Fruit fly (Drosophila melanogaster): ENCODE results near the gene CG12974.

Gene CG12974

DNA sequence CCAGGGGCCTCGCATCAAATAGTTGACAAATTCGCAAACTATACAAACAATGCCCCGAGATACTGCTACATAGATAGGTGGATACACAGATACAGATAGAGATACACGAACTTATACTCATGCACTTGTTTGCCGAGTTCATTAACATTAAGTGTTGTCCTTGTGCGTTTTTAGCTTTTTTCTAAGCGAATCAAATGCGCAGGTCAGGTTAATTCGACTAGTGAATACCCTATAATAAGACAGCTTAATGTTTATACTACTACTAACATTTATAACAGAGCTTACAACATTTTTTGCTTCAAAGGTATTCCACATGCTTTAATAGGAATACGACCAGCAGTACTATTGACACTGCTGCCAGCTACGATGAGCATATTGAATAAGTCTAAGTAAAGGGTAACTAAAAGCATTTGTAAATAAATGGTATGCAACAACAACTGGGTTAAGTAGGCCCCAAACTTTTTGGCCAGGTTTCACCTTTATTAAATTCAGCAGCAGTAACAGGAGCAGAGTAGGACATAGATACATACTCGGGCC is 44.2 kb downstream of the CG12974 start (continued):
- no peak for TF ChIP-seq CG6854 (GFP tag; optimal IDR thresholded peaks at IDR 0.05)
- no peak for TF ChIP-seq CG10669 (GFP tag; optimal IDR thresholded peaks at IDR 0.05)
- TF ChIP-seq svp (GFP tag) = peak; percentile 66
- no peak for TF ChIP-seq Gug (GFP tag; IDR thresholded peaks at IDR 0.05)
- no peak for TF ChIP-seq lz (GFP tag; optimal IDR thresholded peaks at IDR 0.05)
- TF ChIP-seq spab (GFP tag; optimal IDR thresholded peaks at IDR 0.05) = no peak
- TF ChIP-seq CG3919 (GFP tag; optimal IDR thresholded peaks at IDR 0.05) = no peak
- TF ChIP-seq Ets21C (GFP tag; optimal IDR thresholded peaks at IDR 0.05) = no peak
- TF ChIP-seq Lpt (GFP tag; optimal IDR thresholded peaks at IDR 0.05) = no peak
- TF ChIP-seq Eip78C (GFP tag) = peak; percentile 64
- TF ChIP-seq fd85E (GFP tag; optimal IDR thresholded peaks at IDR 0.05) = no peak
- TF ChIP-seq Eip93F (GFP tag; optimal IDR thresholded peaks at IDR 0.05) = no peak
- TF ChIP-seq CG1621 (tag; optimal IDR thresholded peaks at IDR 0.05) = no peak
- no peak for TF ChIP-seq CG31627 (GFP tag; optimal IDR thresholded peaks at IDR 0.05)
- no peak for TF ChIP-seq dsx (GFP tag; optimal IDR thresholded peaks at IDR 0.05; ENCODE audit: poor library complexity, severe bottlenecking)
- no peak for TF ChIP-seq dac (GFP tag; optimal IDR thresholded peaks at IDR 0.05)
- TF ChIP-seq pdm3 (GFP tag; optimal IDR thresholded peaks at IDR 0.05) = no peak
- TF ChIP-seq CG34406 (GFP tag; optimal IDR thresholded peaks at IDR 0.05) = no peak
- TF ChIP-seq topi (GFP tag; optimal IDR thresholded peaks at IDR 0.05) = no peak
- no peak for TF ChIP-seq CG7368 (GFP tag; optimal IDR thresholded peaks at IDR 0.05)
- TF ChIP-seq CG6276 (GFP tag; optimal IDR thresholded peaks at IDR 0.05) = no peak
- TF ChIP-seq Hr38 (GFP tag; optimal IDR thresholded peaks at IDR 0.05) = no peak

DNA sequence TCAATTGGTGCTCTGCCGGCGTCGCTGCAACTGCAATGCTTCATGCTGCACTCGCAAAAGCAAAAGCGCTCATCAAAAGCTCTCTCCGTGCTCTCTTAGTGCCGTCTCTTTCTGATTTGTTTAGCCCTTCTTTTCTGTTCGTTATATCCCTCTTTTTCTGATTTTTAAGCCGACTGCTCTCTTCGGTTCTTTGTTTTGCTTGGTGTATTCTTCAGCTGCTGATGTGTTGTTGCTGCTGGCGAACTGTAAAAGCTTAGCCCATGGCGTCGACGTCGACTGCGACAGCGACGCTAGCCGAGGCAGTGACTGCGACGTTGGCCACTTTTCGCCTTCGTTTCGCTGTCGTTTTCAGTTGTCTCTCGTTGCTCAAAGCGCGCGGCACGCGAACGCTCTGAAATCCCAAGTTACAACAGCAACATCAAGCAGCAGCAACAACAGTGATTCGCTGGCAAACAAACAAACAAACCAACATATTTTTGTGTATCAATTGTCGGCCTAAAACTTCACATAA is 45.7 kb downstream of the CG12974 start:
- TF ChIP-seq CG1621 (tag; optimal IDR thresholded peaks at IDR 0.05) (no peak), svp (GFP tag) (peak; percentile 74), Hr38 (GFP tag; optimal IDR thresholded peaks at IDR 0.05) (no peak), CG3919 (GFP tag; optimal IDR thresholded peaks at IDR 0.05) (peak; percentile 47), lz (GFP tag; optimal IDR thresholded peaks at IDR 0.05) (peak; percentile 25), CG8319 (GFP tag; optimal IDR thresholded peaks at IDR 0.05) (no peak), Ets96B (tag; optimal IDR thresholded peaks at IDR 0.05) (no peak), spab (GFP tag; optimal IDR thresholded peaks at IDR 0.05) (no peak), ss (GFP tag; optimal IDR thresholded peaks at IDR 0.05) (peak; percentile 29 to 55), Ets21C (GFP tag; optimal IDR thresholded peaks at IDR 0.05) (no peak), achi (GFP tag; optimal IDR thresholded peaks at IDR 0.05) (no peak), fkh (GFP tag; optimal IDR thresholded peaks at IDR 0.05) (peak; percentile 58), CG6854 (GFP tag; optimal IDR thresholded peaks at IDR 0.05) (peak; percentile 79), CG31627 (GFP tag; optimal IDR thresholded peaks at IDR 0.05) (no peak), Eip78C (GFP tag) (peak; percentile 89), eg (GFP tag; IDR thresholded peaks at IDR 0.05) (peak; percentile 54; the same call in 2 of the 3 replicates), Hr4 (GFP tag; optimal IDR thresholded peaks at IDR 0.05) (no peak), net (GFP tag; optimal IDR thresholded peaks at IDR 0.05) (peak; percentile 34), CG6792 (GFP tag; optimal IDR thresholded peaks at IDR 0.05) (no peak), CG10669 (GFP tag; optimal IDR thresholded peaks at IDR 0.05) (no peak), CG16779 (tag; optimal IDR thresholded peaks at IDR 0.05) (no peak), CG4318 (GFP tag; optimal IDR thresholded peaks at IDR 0.05) (no peak), CG34406 (GFP tag; optimal IDR thresholded peaks at IDR 0.05) (no peak), OdsH (GFP tag; optimal IDR thresholded peaks at IDR 0.05) (no peak), CG7368 (GFP tag; optimal IDR thresholded peaks at IDR 0.05) (no peak), fd85E (GFP tag; optimal IDR thresholded peaks at IDR 0.05) (peak; percentile 0), CG15336 (GFP tag; IDR thresholded peaks at IDR 0.05) (peak; percentile 64), acj6 (GFP tag; optimal IDR thresholded peaks at IDR 0.05) (no peak), CG8119 (GFP tag; IDR thresholded peaks at IDR 0.05) (peak; percentile 68), CG3032 (tag; optimal IDR thresholded peaks at IDR 0.05) (no peak), dsx (GFP tag; optimal IDR thresholded peaks at IDR 0.05; ENCODE audit: poor library complexity, severe bottlenecking) (peak; percentile 22), cyc (GFP tag; optimal IDR thresholded peaks at IDR 0.05) (no peak), dac (GFP tag; optimal IDR thresholded peaks at IDR 0.05) (no peak), topi (GFP tag; optimal IDR thresholded peaks at IDR 0.05) (peak; percentile 6), Sox15 (GFP tag; optimal IDR thresholded peaks at IDR 0.05) (no peak), Eip93F (GFP tag; optimal IDR thresholded peaks at IDR 0.05) (peak; percentile 24), Sox14 (GFP tag; optimal IDR thresholded peaks at IDR 0.05) (peak; percentile 58), CG9139 (GFP tag; optimal IDR thresholded peaks at IDR 0.05) (peak; percentile 39), Blimp-1 (GFP tag; optimal IDR thresholded peaks at IDR 0.05) (peak; percentile 87), esn (GFP tag; optimal IDR thresholded peaks at IDR 0.05) (peak; percentile 14), CG6163 (GFP tag; IDR thresholded peaks at IDR 0.05) (peak; percentile 56; the same call in 1 of the 3 replicates), pdm3 (GFP tag; optimal IDR thresholded peaks at IDR 0.05) (no peak), Lpt (GFP tag; optimal IDR thresholded peaks at IDR 0.05) (peak; percentile 7), Eip75B (GFP tag; optimal IDR thresholded peaks at IDR 0.05) (peak; percentile 41)

Measured in whole organism, prepupa.